Fruit fly (Drosophila melanogaster) whole organism, embryonic: ENCODE measurements around the gene Ccz1.

Experiments used
- CG10366 ChIP-seq: fragments of 200-800 bp; sonication (Bioruptor generic); IDR thresholded peaks from 2 replicates; pipeline ENCODE4 v1.3.6; 2022; ENCODE audit warnings: missing biosample characterization, missing genetic modification characterization
- CG10959 ChIP-seq: fragments of 200-800 bp; sonication (Bioruptor generic); IDR thresholded peaks from 2 replicates; pipeline ENCODE4 v1.3.6; 2022; ENCODE audit warnings: missing biosample characterization, missing genetic modification characterization
- CG12155 ChIP-seq: fragments of 200-800 bp; sonication (Bioruptor generic); optimal IDR thresholded peaks from 3 replicates; lab custom pipeline; 2016; ENCODE audit warnings: missing biosample characterization, missing genetic modification characterization
- CG12236 ChIP-seq: fragments of 200-800 bp; sonication (Bioruptor generic); optimal IDR thresholded peaks from 2 replicates; lab custom pipeline; 2016; ENCODE audit warnings: missing biosample characterization, missing genetic modification characterization
- CG12299 ChIP-seq: fragments of 200-800 bp; sonication (Bioruptor generic); optimal IDR thresholded peaks from 2 replicates; lab custom pipeline; 2018; ENCODE audit warnings: missing biosample characterization, mild to moderate bottlenecking, missing genetic modification characterization
- CG12391 ChIP-seq: fragments of 200-800 bp; sonication (Bioruptor generic); optimal IDR thresholded peaks from 3 replicates; lab custom pipeline; 2018; ENCODE audit warnings: missing biosample characterization, mild to moderate bottlenecking, missing genetic modification characterization, moderate library complexity
- CG1602 ChIP-seq: fragments of 200-800 bp; sonication (Bioruptor generic); optimal IDR thresholded peaks from 3 replicates; lab custom pipeline; 2016; ENCODE audit warnings: missing biosample characterization, missing genetic modification characterization
- CG1603 ChIP-seq: fragments of 200-800 bp; sonication (Bioruptor generic); optimal IDR thresholded peaks from 2 replicates; lab custom pipeline; 2019; ENCODE audit warnings: missing biosample characterization, mild to moderate bottlenecking, missing genetic modification characterization, moderate library complexity
- CG1647 ChIP-seq: fragments of 200-800 bp; sonication (Bioruptor generic); optimal IDR thresholded peaks from 3 replicates; lab custom pipeline; 2016; ENCODE audit warnings: missing biosample characterization, missing genetic modification characterization
- CG18262 ChIP-seq: fragments of 200-800 bp; optimal IDR thresholded peaks from 3 replicates; lab custom pipeline; 2019; ENCODE audit warnings: missing biosample characterization, mild to moderate bottlenecking, missing genetic modification characterization, moderate library complexity
- CG18619 ChIP-seq: fragments of 200-800 bp; sonication (Bioruptor generic); optimal IDR thresholded peaks from 3 replicates; lab custom pipeline; 2017; ENCODE audit warnings: missing biosample characterization, mild to moderate bottlenecking, missing genetic modification characterization
- CG30431 ChIP-seq: fragments of 200-800 bp; sonication (Bioruptor generic); optimal IDR thresholded peaks from 2 replicates; lab custom pipeline; 2017; ENCODE audit warnings: missing biosample characterization, missing genetic modification characterization
- CG31388 ChIP-seq: fragments of 200-800 bp; sonication (Bioruptor generic); optimal IDR thresholded peaks from 2 replicates; lab custom pipeline; 2016; ENCODE audit warnings: missing biosample characterization, missing genetic modification characterization
- CG31441 ChIP-seq: fragments of 200-800 bp; sonication (Bioruptor generic); IDR thresholded peaks from 2 replicates; pipeline ENCODE4 v1.3.6; 2022; ENCODE audit warnings: missing biosample characterization, missing genetic modification characterization
- CG7357 ChIP-seq: fragments of 200-800 bp; sonication (Bioruptor generic); IDR thresholded peaks from 3 replicates; pipeline ENCODE4 v1.3.6; 2022; ENCODE audit warnings: missing biosample characterization, missing genetic modification characterization
- CG7928 ChIP-seq: fragments of 200-800 bp; sonication (Bioruptor generic); optimal IDR thresholded peaks from 2 replicates; lab custom pipeline; 2017; ENCODE audit warnings: missing biosample characterization, mild to moderate bottlenecking, missing genetic modification characterization
- CG8924 ChIP-seq: fragments of 200-800 bp; optimal IDR thresholded peaks from 3 replicates; lab custom pipeline; 2019; ENCODE audit warnings: missing biosample characterization, mild to moderate bottlenecking, missing genetic modification characterization, moderate library complexity
- CG9215 ChIP-seq: fragments of 200-800 bp; sonication (Bioruptor generic); IDR thresholded peaks from 2 replicates; pipeline ENCODE4 v1.3.6; 2022; ENCODE audit warnings: missing biosample characterization, missing genetic modification characterization
- CG9797 ChIP-seq: fragments of 200-800 bp; sonication (Bioruptor generic); optimal IDR thresholded peaks from 3 replicates; lab custom pipeline; 2018; ENCODE audit warnings: missing biosample characterization, mild to moderate bottlenecking, missing genetic modification characterization
- GATAe ChIP-seq: fragments of 200-800 bp; sonication (Bioruptor generic); conservative IDR thresholded peaks from 2 replicates; pipeline ENCODE4 v1.3.6; 2022; ENCODE audit warnings: missing biosample characterization, missing genetic modification characterization
- H2.0 ChIP-seq: fragments of 200-800 bp; sonication (Bioruptor generic); IDR thresholded peaks from 2 replicates; pipeline ENCODE4 v1.3.6; 2022; ENCODE audit warnings: missing biosample characterization, missing genetic modification characterization
- HLH3B ChIP-seq: fragments of 200-800 bp; sonication (Bioruptor generic); IDR thresholded peaks from 2 replicates; pipeline ENCODE4 v1.3.6; 2022; ENCODE audit warnings: missing biosample characterization, missing genetic modification characterization
- Hr3 ChIP-seq: fragments of 200-800 bp; sonication (Bioruptor generic); optimal IDR thresholded peaks from 3 replicates; lab custom pipeline; 2016; ENCODE audit warnings: missing biosample characterization, missing genetic modification characterization
- Hr51 ChIP-seq, 2 experiments: fragments of 200-800 bp; sonication (Bioruptor generic); optimal IDR thresholded peaks; 2 replicates in 1 of 2; 3 replicates in 1 of 2; lab custom pipeline; 2016 to 2018; ENCODE audit warnings: missing biosample characterization in 2 of 2, missing genetic modification characterization in 2 of 2, mild to moderate bottlenecking in 1 of 2, moderate library complexity in 1 of 2
- Mrtf ChIP-seq: fragments of 200-800 bp; sonication (Bioruptor generic); IDR thresholded peaks from 3 replicates; pipeline ENCODE4 v1.3.6; 2022; ENCODE audit warnings: missing biosample characterization, missing genetic modification characterization
- NC2β ChIP-seq: fragments of 200-800 bp; sonication (Bioruptor generic); optimal IDR thresholded peaks from 2 replicates; lab custom pipeline; 2016; ENCODE audit warnings: missing biosample characterization, missing genetic modification characterization
- Nf-YB ChIP-seq: fragments of 200-800 bp; sonication (Bioruptor generic); optimal IDR thresholded peaks from 3 replicates; lab custom pipeline; 2019; ENCODE audit warnings: missing biosample characterization, mild to moderate bottlenecking, missing genetic modification characterization, moderate library complexity
- Oli ChIP-seq: fragments of 200-800 bp; sonication (Bioruptor generic); optimal IDR thresholded peaks from 2 replicates; lab custom pipeline; 2018; ENCODE audit warnings: missing biosample characterization, mild to moderate bottlenecking, missing genetic modification characterization, moderate library complexity
- Pdp1 ChIP-seq, 2 experiments: fragments of 200-800 bp; sonication (Bioruptor generic); optimal IDR thresholded peaks; 3 replicates each; lab custom pipeline; 2016; ENCODE audit warnings: missing biosample characterization in 2 of 2, missing genetic modification characterization in 2 of 2, mild to moderate bottlenecking in 1 of 2, moderate library complexity in 1 of 2
- Ptx1 ChIP-seq: fragments of 200-800 bp; sonication (Bioruptor generic); IDR thresholded peaks from 2 replicates; pipeline ENCODE4 v1.3.6; 2022; ENCODE audit warnings: missing biosample characterization, missing genetic modification characterization
- Trl ChIP-seq, 3 experiments: fragments of >200 bp in 2 of 3; fragments of 200-800 bp in 1 of 3; sonication (Bioruptor generic) in 1 of 3; optimal IDR thresholded peaks; 2 replicates in 1 of 3; 3 replicates in 2 of 3; lab custom pipeline; 2016 to 2017; ENCODE audit warnings: missing biosample characterization in 1 of 3, missing genetic modification characterization in 1 of 3
- Xbp1 ChIP-seq: fragments of 200-800 bp; sonication (Bioruptor generic); optimal IDR thresholded peaks from 3 replicates; lab custom pipeline; 2016; ENCODE audit warnings: missing biosample characterization, mild to moderate bottlenecking, missing genetic modification characterization
- Xrp1 ChIP-seq: fragments of 200-800 bp; sonication (Bioruptor generic); IDR thresholded peaks from 2 replicates; pipeline ENCODE4 v1.3.6; 2022; ENCODE audit warnings: missing biosample characterization, missing genetic modification characterization
- ara ChIP-seq: fragments of 200-800 bp; sonication (Bioruptor generic); IDR thresholded peaks from 2 replicates; pipeline ENCODE4 v1.3.6; 2022; ENCODE audit warnings: missing biosample characterization, missing genetic modification characterization
- br ChIP-seq: fragments of >200 bp; optimal IDR thresholded peaks from 2 replicates; lab custom pipeline; 2017
- dmrt11E ChIP-seq: fragments of 200-800 bp; sonication (Bioruptor generic); optimal IDR thresholded peaks from 3 replicates; lab custom pipeline; 2018; ENCODE audit warnings: missing biosample characterization, mild to moderate bottlenecking, missing genetic modification characterization, moderate library complexity
- ems ChIP-seq: fragments of 200-800 bp; sonication (Bioruptor generic); optimal IDR thresholded peaks from 3 replicates; lab custom pipeline; 2016; ENCODE audit warnings: missing biosample characterization, missing genetic modification characterization
- en ChIP-seq: fragments of 200-800 bp; sonication (Bioruptor generic); optimal IDR thresholded peaks from 2 replicates; lab custom pipeline; 2016; ENCODE audit warnings: missing biosample characterization, missing genetic modification characterization
- grau ChIP-seq: fragments of 200-800 bp; optimal IDR thresholded peaks from 3 replicates; lab custom pipeline; 2019; ENCODE audit warnings: missing biosample characterization, mild to moderate bottlenecking, missing genetic modification characterization, moderate library complexity
- gsb ChIP-seq: fragments of 200-800 bp; sonication (Bioruptor generic); IDR thresholded peaks from 2 replicates; pipeline ENCODE4 v1.3.6; 2022; ENCODE audit warnings: missing biosample characterization, missing genetic modification characterization
- lilli ChIP-seq: fragments of 200-800 bp; sonication (Bioruptor generic); optimal IDR thresholded peaks from 3 replicates; lab custom pipeline; 2016; ENCODE audit warnings: missing biosample characterization, missing genetic modification characterization
- lmd ChIP-seq: fragments of 200-800 bp; sonication (Bioruptor generic); IDR thresholded peaks from 2 replicates; pipeline ENCODE4 v1.3.6; 2022; ENCODE audit warnings: missing biosample characterization, missing genetic modification characterization
- oc ChIP-seq: fragments of 200-800 bp; sonication (Bioruptor generic); optimal IDR thresholded peaks from 2 replicates; lab custom pipeline; 2018; ENCODE audit warnings: missing biosample characterization, mild to moderate bottlenecking, missing genetic modification characterization, moderate library complexity
- prd ChIP-seq, 3 experiments: fragments of >200 bp in 2 of 3; fragments of 200-800 bp in 1 of 3; sonication (Bioruptor generic) in 1 of 3; optimal IDR thresholded peaks in 2 of 3; IDR thresholded peaks in 1 of 3; 2 replicates in 2 of 3; 3 replicates in 1 of 3; pipeline versions ENCODE4 v1.3.6 to Lab custom; 2017 to 2022; ENCODE audit warnings: missing biosample characterization in 1 of 3, missing genetic modification characterization in 1 of 3
- sc ChIP-seq, 3 experiments: fragments of >200 bp in 2 of 3; fragments of 200-800 bp in 1 of 3; sonication (Bioruptor generic) in 1 of 3; optimal IDR thresholded peaks; 2 replicates in 2 of 3; 3 replicates in 1 of 3; lab custom pipeline; 2017; ENCODE audit warnings: mild to moderate bottlenecking in 1 of 3, missing biosample characterization in 1 of 3, missing genetic modification characterization in 1 of 3, missing genetic modification reagents in 1 of 3
- sens ChIP-seq: fragments of 200-800 bp; sonication (Bioruptor generic); peaks from one replicate; lab custom pipeline; 2016; ENCODE audit warnings: missing biosample characterization, missing genetic modification characterization
- trh ChIP-seq: fragments of 200-800 bp; sonication (Bioruptor generic); optimal IDR thresholded peaks from 2 replicates; lab custom pipeline; 2016; ENCODE audit warnings: missing biosample characterization, missing genetic modification characterization
- twi ChIP-seq: fragments of 200-800 bp; optimal IDR thresholded peaks from 2 replicates; lab custom pipeline; 2019; ENCODE audit warnings: missing biosample characterization, mild to moderate bottlenecking, missing genetic modification characterization, moderate library complexity
- unpg ChIP-seq: fragments of 200-800 bp; sonication (Bioruptor generic); optimal IDR thresholded peaks from 3 replicates; lab custom pipeline; 2018; ENCODE audit warnings: missing biosample characterization, mild to moderate bottlenecking, missing genetic modification characterization, moderate library complexity
- vvl ChIP-seq: fragments of 200-800 bp; sonication (Bioruptor generic); IDR thresholded peaks from 2 replicates; pipeline ENCODE4 v1.3.6; 2022; ENCODE audit warnings: missing biosample characterization, missing genetic modification characterization

The Ccz1 gene

DNA sequence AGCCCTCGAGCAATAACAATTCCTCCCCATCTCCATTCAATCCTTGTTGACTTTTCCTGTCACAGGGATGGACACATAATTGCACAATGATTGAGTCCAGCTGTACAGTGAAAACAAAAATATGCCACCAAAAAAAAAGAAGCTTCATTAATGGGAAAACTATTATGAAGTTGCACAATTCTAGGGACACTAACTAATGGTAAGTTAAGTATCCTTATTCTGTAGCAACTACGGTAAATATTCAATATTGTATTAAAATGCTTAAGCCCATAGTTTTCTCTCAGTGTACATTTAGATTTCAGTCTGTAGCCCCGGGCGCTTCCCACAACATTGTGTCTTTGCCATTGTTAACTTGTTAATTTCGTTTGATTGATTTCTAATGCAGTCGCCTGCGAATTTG is 24.0 kb downstream of the Ccz1 start (continued):
- TF ChIP-seq sc (optimal IDR thresholded peaks at IDR 0.05; lab: Kevin White, UChicago) (no peak), sc (GFP tag; optimal IDR thresholded peaks at IDR 0.05; lab: Kevin White, UChicago) (peak; percentile 8), Pdp1 (GFP tag; optimal IDR thresholded peaks at IDR 0.05; lab: Kevin White, UChicago) (peak; percentile 15 to 40), CG1603 (tag; lab: Kevin White, UChicago) (peak; percentile 47), CG1602 (GFP tag; lab: Kevin White, UChicago) (peak; percentile 40), Xbp1 (GFP tag; lab: Kevin White, UChicago) (peak; percentile 50), CG30431 (GFP tag; lab: Kevin White, UChicago) (no peak), twi (tag; lab: Kevin White, UChicago) (peak; percentile 16), ara (GFP tag; lab: Robert Waterston, UW) (peak; percentile 64; the same call in 1 of the 2 replicates), oc (tag; lab: Kevin White, UChicago) (no peak), CG31388 (GFP tag; lab: Kevin White, UChicago) (no peak), HLH3B (GFP tag; lab: Robert Waterston, UW) (peak; percentile 30; the same call in 1 of the 2 replicates), CG12155 (GFP tag; lab: Kevin White, UChicago) (peak; percentile 1), Hr51 (GFP tag; optimal IDR thresholded peaks at IDR 0.05; lab: Kevin White, UChicago) (peak in 1 of 2 experiments; percentile 6), CG12299 (no peak), Ptx1 (peak; percentile 29; the same call in 1 of the 2 replicates), CG10366 (GFP tag; lab: Robert Waterston, UW) (no peak; the same call in 1 of the 2 replicates), H2.0 (no peak), Trl (optimal IDR thresholded peaks at IDR 0.05; lab: Kevin White, UChicago) (no peak), Trl (GFP tag; optimal IDR thresholded peaks at IDR 0.05; lab: Kevin White, UChicago) (peak; percentile 29), prd (optimal IDR thresholded peaks at IDR 0.05; lab: Kevin White, UChicago) (no peak), prd (GFP tag; IDR thresholded peaks at IDR 0.05; lab: Robert Waterston, UW) (peak; percentile 70; the same call in 2 of the 3 replicates), ems (peak; percentile 7), CG9797 (GFP tag; lab: Kevin White, UChicago) (no peak), CG10959 (peak; percentile 35), NC2β (peak; percentile 36), vvl (GFP tag; lab: Robert Waterston, UW) (peak; percentile 30; the same call in 1 of the 2 replicates), CG18262 (peak; percentile 72), en (GFP tag; lab: Kevin White, UChicago) (peak; percentile 21), CG9215 (GFP tag; lab: Robert Waterston, UW) (no peak), CG7928 (GFP tag; lab: Kevin White, UChicago) (peak; percentile 11), br (lab: Kevin White, UChicago) (no peak), trh (GFP tag; lab: Kevin White, UChicago) (no peak), CG12391 (tag; lab: Kevin White, UChicago) (peak; percentile 50), GATAe (GFP tag; lab: Robert Waterston, UW) (no peak), dmrt11E (peak; percentile 84), CG7357 (GFP tag; lab: Robert Waterston, UW) (0 out of 3 replicates have a peak, but pooled peaks have one; percentile 38), grau (tag; lab: Kevin White, UChicago) (peak; percentile 53), Hr3 (GFP tag; lab: Kevin White, UChicago) (peak; percentile 10), CG1647 (GFP tag; lab: Kevin White, UChicago) (peak; percentile 14), sens (GFP tag; lab: Kevin White, UChicago) (peak; percentile 92), Oli (tag; lab: Kevin White, UChicago) (peak; percentile 57), Xrp1 (peak; percentile 77), Mrtf (no peak), CG12236 (GFP tag; lab: Kevin White, UChicago) (peak; percentile 16), lmd (peak; percentile 18; the same call in 1 of the 2 replicates), Nf-YB (peak; percentile 30), lilli (GFP tag; lab: Kevin White, UChicago) (peak; percentile 16), gsb (GFP tag; lab: Robert Waterston, UW) (no peak), CG31441 (GFP tag; lab: Robert Waterston, UW) (peak; percentile 61), CG8924 (tag; lab: Kevin White, UChicago) (peak; percentile 40), unpg (GFP tag; lab: Kevin White, UChicago) (peak; percentile 44), CG18619 (GFP tag; lab: Kevin White, UChicago) (no peak)
